Comparison of ENCODE assay signal across 1 fruit fly cellular context in genomic region chrX:1033066-1033465, dm6.
TF ChIP-seq lines count a peak whose summit lies in the region.

No protein-coding gene starts in this region.

TF ChIP-seq in whole organism, embryonic, 481 proteins besides CTCF, POLR2A, EP300 and RAD21 (continued from another document and continues in another):
- TF ChIP-seq phol (tag; optimal IDR thresholded peaks at IDR 0.05; lab: Kevin White, UChicago), result peak; percentile 24
- TF ChIP-seq CG5953 (GFP tag; IDR thresholded peaks at IDR 0.05; lab: Robert Waterston, UW), result no peak
- TF ChIP-seq MESR4 (GFP tag; optimal IDR thresholded peaks at IDR 0.05; lab: Kevin White, UChicago), result peak; percentile 31
- no peak for TF ChIP-seq CG8924 (tag; optimal IDR thresholded peaks at IDR 0.05; lab: Kevin White, UChicago)
- TF ChIP-seq CG12391 (tag; optimal IDR thresholded peaks at IDR 0.05; lab: Kevin White, UChicago), result peak; percentile 24
- TF ChIP-seq gsb (GFP tag; IDR thresholded peaks at IDR 0.05; lab: Robert Waterston, UW), result no peak
- TF ChIP-seq fd3F (GFP tag; optimal IDR thresholded peaks at IDR 0.05; lab: Kevin White, UChicago), result no peak
- TF ChIP-seq NC2β (GFP tag; optimal IDR thresholded peaks at IDR 0.05; lab: Kevin White, UChicago), result no peak
- peak; percentile 20 to 60 for TF ChIP-seq Pdp1 (GFP tag; optimal IDR thresholded peaks at IDR 0.05; lab: Kevin White, UChicago)
- TF ChIP-seq Xrp1 (GFP tag; IDR thresholded peaks at IDR 0.05; lab: Robert Waterston, UW), result no peak
- TF ChIP-seq vfl (GFP tag; optimal IDR thresholded peaks at IDR 0.05; lab: Kevin White, UChicago), result peak; percentile 3
- no peak for TF ChIP-seq pita (GFP tag; optimal IDR thresholded peaks at IDR 0.05; lab: Kevin White, UChicago)
- no peak for TF ChIP-seq CG12769 (tag; optimal IDR thresholded peaks at IDR 0.05; lab: Kevin White, UChicago)
- no peak for TF ChIP-seq CG7357 (GFP tag; IDR thresholded peaks at IDR 0.05; lab: Robert Waterston, UW)
- TF ChIP-seq CG10274 (GFP tag; optimal IDR thresholded peaks at IDR 0.05; lab: Kevin White, UChicago), result no peak
- TF ChIP-seq gt (GFP tag; IDR thresholded peaks at IDR 0.05; lab: Robert Waterston, UW), result no peak
- TF ChIP-seq Dip3 (GFP tag; optimal IDR thresholded peaks at IDR 0.05; lab: Kevin White, UChicago), result no peak
- TF ChIP-seq cato (GFP tag; optimal IDR thresholded peaks at IDR 0.05; lab: Kevin White, UChicago; ENCODE audit: borderline replicate concordance), result no peak
- TF ChIP-seq dati (GFP tag; IDR thresholded peaks at IDR 0.05; lab: Robert Waterston, UW), result no peak
- peak; percentile 14 for TF ChIP-seq CG4617 (GFP tag; optimal IDR thresholded peaks at IDR 0.05; lab: Kevin White, UChicago; ENCODE audit: borderline replicate concordance)
- peak; percentile 76 for TF ChIP-seq grn (GFP tag; optimal IDR thresholded peaks at IDR 0.05; lab: Kevin White, UChicago)
- no peak for TF ChIP-seq salm (tag; optimal IDR thresholded peaks at IDR 0.05; lab: Kevin White, UChicago)
- no peak for TF ChIP-seq CoRest (tag; optimal IDR thresholded peaks at IDR 0.05; lab: Kevin White, UChicago)
- no peak for TF ChIP-seq ara (GFP tag; IDR thresholded peaks at IDR 0.05; lab: Robert Waterston, UW)
- TF ChIP-seq CG12299 (tag; optimal IDR thresholded peaks at IDR 0.05; lab: Kevin White, UChicago), result no peak
- peak; percentile 8 for TF ChIP-seq CG13424 (tag; optimal IDR thresholded peaks at IDR 0.05; lab: Kevin White, UChicago)
- TF ChIP-seq Dbx (GFP tag; IDR thresholded peaks at IDR 0.05; lab: Robert Waterston, UW), result peak; percentile 59; the same call in 2 of the 3 replicates
- TF ChIP-seq gcm (GFP tag; optimal IDR thresholded peaks at IDR 0.05; lab: Kevin White, UChicago), result no peak
- peak; percentile 80; the same call in 2 of the 4 replicates for TF ChIP-seq Gug (GFP tag; IDR thresholded peaks at IDR 0.05; lab: Robert Waterston, UW)
- TF ChIP-seq CG7928 (GFP tag; optimal IDR thresholded peaks at IDR 0.05; lab: Kevin White, UChicago), result no peak
- TF ChIP-seq pan (optimal IDR thresholded peaks at IDR 0.05; lab: Kevin White, UChicago), result no peak
- TF ChIP-seq pan (GFP tag; optimal IDR thresholded peaks at IDR 0.05 in 1 of 2, IDR thresholded peaks at IDR 0.05 in 1 of 2), result peak in 1 of 2 experiments; percentile 26
- TF ChIP-seq H15 (GFP tag; IDR thresholded peaks at IDR 0.05; lab: Robert Waterston, UW), result peak; percentile 34; the same call in 1 of the 3 replicates
- peak; percentile 30; the same call in 1 of the 3 replicates for TF ChIP-seq CG34422 (GFP tag; IDR thresholded peaks at IDR 0.05; lab: Robert Waterston, UW)
- TF ChIP-seq ci (GFP tag; IDR thresholded peaks at IDR 0.05; lab: Robert Waterston, UW), result 0 out of 3 replicates have a peak, but pooled peaks have one; percentile 27
- no peak for TF ChIP-seq gem (tag; optimal IDR thresholded peaks at IDR 0.05; lab: Kevin White, UChicago)
- TF ChIP-seq ftz-f1 (GFP tag; optimal IDR thresholded peaks at IDR 0.05; lab: Kevin White, UChicago), result no peak
- TF ChIP-seq al (GFP tag; IDR thresholded peaks at IDR 0.05; lab: Robert Waterston, UW), result 0 out of 2 replicates have a peak, but pooled peaks have one; percentile 31
- TF ChIP-seq CG17186 (GFP tag; optimal IDR thresholded peaks at IDR 0.05; lab: Kevin White, UChicago), result peak; percentile 44
- no peak for TF ChIP-seq CG3407 (GFP tag; optimal IDR thresholded peaks at IDR 0.05; lab: Kevin White, UChicago)
- TF ChIP-seq mld (GFP tag; IDR thresholded peaks at IDR 0.05; lab: Robert Waterston, UW; ENCODE audit: partially characterized antibody), result peak; percentile 99
- TF ChIP-seq hbn (GFP tag; IDR thresholded peaks at IDR 0.05; lab: Robert Waterston, UW; ENCODE audit: partially characterized antibody), result peak; percentile 99
- TF ChIP-seq sr (GFP tag; IDR thresholded peaks at IDR 0.05; lab: Robert Waterston, UW), result no peak
- peak; percentile 16 for TF ChIP-seq Hsf (GFP tag; optimal IDR thresholded peaks at IDR 0.05; lab: Kevin White, UChicago)
- TF ChIP-seq CG4854 (GFP tag; optimal IDR thresholded peaks at IDR 0.05; lab: Kevin White, UChicago), result no peak
- no peak for TF ChIP-seq da (GFP tag; optimal IDR thresholded peaks at IDR 0.05; lab: Kevin White, UChicago)
- TF ChIP-seq Hmr (GFP tag; optimal IDR thresholded peaks at IDR 0.05; lab: Kevin White, UChicago), result no peak
- TF ChIP-seq CG12942 (GFP tag; optimal IDR thresholded peaks at IDR 0.05; lab: Kevin White, UChicago), result no peak
- TF ChIP-seq CG3995 (GFP tag; optimal IDR thresholded peaks at IDR 0.05; lab: Kevin White, UChicago), result peak; percentile 48
- TF ChIP-seq ham (GFP tag; IDR thresholded peaks at IDR 0.05; lab: Robert Waterston, UW), result no peak
- TF ChIP-seq Abd-B (GFP tag; optimal IDR thresholded peaks at IDR 0.05; lab: Kevin White, UChicago), result no peak
- no peak for TF ChIP-seq gce (GFP tag; IDR thresholded peaks at IDR 0.05; lab: Robert Waterston, UW)
- peak; percentile 98 for TF ChIP-seq CG16813 (GFP tag; IDR thresholded peaks at IDR 0.05; lab: Robert Waterston, UW; ENCODE audit: partially characterized antibody)
- no peak for TF ChIP-seq dan (GFP tag; IDR thresholded peaks at IDR 0.05; lab: Robert Waterston, UW)
- no peak for TF ChIP-seq Hr39 (optimal IDR thresholded peaks at IDR 0.05; lab: Kevin White, UChicago)
- TF ChIP-seq Xbp1 (GFP tag; optimal IDR thresholded peaks at IDR 0.05; lab: Kevin White, UChicago), result peak; percentile 30
- TF ChIP-seq CG10267 (tag; optimal IDR thresholded peaks at IDR 0.05; lab: Kevin White, UChicago), result peak; percentile 29
- 0 out of 2 replicates have a peak, but pooled peaks have one; percentile 28 for TF ChIP-seq CG32767 (GFP tag; IDR thresholded peaks at IDR 0.05; lab: Robert Waterston, UW)
- TF ChIP-seq stc (GFP tag; IDR thresholded peaks at IDR 0.05; lab: Robert Waterston, UW), result no peak
- TF ChIP-seq CG3847 (GFP tag; IDR thresholded peaks at IDR 0.05; lab: Robert Waterston, UW), result peak; percentile 59; the same call in 1 of the 2 replicates
- TF ChIP-seq CG7372 (GFP tag; IDR thresholded peaks at IDR 0.05; lab: Robert Waterston, UW), result no peak
- peak; percentile 98 for TF ChIP-seq CG34224 (GFP tag; IDR thresholded peaks at IDR 0.05; lab: Robert Waterston, UW; ENCODE audit: partially characterized antibody)
- TF ChIP-seq crol (GFP tag; IDR thresholded peaks at IDR 0.05; lab: Robert Waterston, UW), result no peak
- TF ChIP-seq Doc2 (GFP tag; IDR thresholded peaks at IDR 0.05; lab: Robert Waterston, UW), result no peak
- TF ChIP-seq luna (GFP tag; optimal IDR thresholded peaks at IDR 0.05; lab: Kevin White, UChicago), result no peak
- peak; percentile 99 for TF ChIP-seq zen2 (GFP tag; IDR thresholded peaks at IDR 0.05; lab: Robert Waterston, UW; ENCODE audit: partially characterized antibody)
- TF ChIP-seq Dad (GFP tag; optimal IDR thresholded peaks at IDR 0.05; lab: Kevin White, UChicago), result no peak
- TF ChIP-seq pzg (GFP tag; optimal IDR thresholded peaks at IDR 0.05; lab: Kevin White, UChicago), result peak; percentile 85
- TF ChIP-seq insv (GFP tag; optimal IDR thresholded peaks at IDR 0.05; lab: Kevin White, UChicago), result no peak
- no peak for TF ChIP-seq MTF-1 (GFP tag; optimal IDR thresholded peaks at IDR 0.05; lab: Kevin White, UChicago; ENCODE audit: borderline replicate concordance)
- no peak for TF ChIP-seq CG11398 (GFP tag; optimal IDR thresholded peaks at IDR 0.05; lab: Kevin White, UChicago)
- no peak for TF ChIP-seq CG17385 (GFP tag; optimal IDR thresholded peaks at IDR 0.05; lab: Kevin White, UChicago)
- TF ChIP-seq Optix (GFP tag; IDR thresholded peaks at IDR 0.05; lab: Robert Waterston, UW), result no peak
- no peak for TF ChIP-seq HHEX (GFP tag; optimal IDR thresholded peaks at IDR 0.05; lab: Kevin White, UChicago)
- TF ChIP-seq CG4707 (GFP tag; optimal IDR thresholded peaks at IDR 0.05; lab: Kevin White, UChicago), result no peak
- no peak for TF ChIP-seq mirr (GFP tag; optimal IDR thresholded peaks at IDR 0.05; lab: Kevin White, UChicago)
- TF ChIP-seq CG2199 (GFP tag; IDR thresholded peaks at IDR 0.05; lab: Robert Waterston, UW), result no peak
- TF ChIP-seq NFAT (GFP tag; IDR thresholded peaks at IDR 0.05; lab: Robert Waterston, UW), result peak; percentile 63; the same call in 1 of the 2 replicates
- TF ChIP-seq Hmx (GFP tag; optimal IDR thresholded peaks at IDR 0.05; lab: Kevin White, UChicago), result no peak
- TF ChIP-seq CG17802 (tag; optimal IDR thresholded peaks at IDR 0.05; lab: Kevin White, UChicago), result no peak
- no peak for TF ChIP-seq CG5180 (GFP tag; optimal IDR thresholded peaks at IDR 0.05; lab: Kevin White, UChicago)
- peak; percentile 44 for TF ChIP-seq sens (GFP tag; lab: Kevin White, UChicago)
- peak; percentile 18 for TF ChIP-seq tin (GFP tag; optimal IDR thresholded peaks at IDR 0.05; lab: Kevin White, UChicago)
- peak; percentile 94 for TF ChIP-seq sna (GFP tag; IDR thresholded peaks at IDR 0.05; lab: Robert Waterston, UW; ENCODE audit: partially characterized antibody)
- TF ChIP-seq unc-4 (GFP tag; IDR thresholded peaks at IDR 0.05; lab: Robert Waterston, UW; ENCODE audit: partially characterized antibody), result peak; percentile 96
- TF ChIP-seq CG13287 (GFP tag; IDR thresholded peaks at IDR 0.05; lab: Robert Waterston, UW; ENCODE audit: partially characterized antibody), result peak; percentile 98
- no peak for TF ChIP-seq Lpt (GFP tag; optimal IDR thresholded peaks at IDR 0.05; lab: Kevin White, UChicago)
- TF ChIP-seq gcm2 (GFP tag; optimal IDR thresholded peaks at IDR 0.05; lab: Kevin White, UChicago), result no peak
- TF ChIP-seq CG1233 (GFP tag; optimal IDR thresholded peaks at IDR 0.05; lab: Kevin White, UChicago), result no peak
- 0 out of 2 replicates have a peak, but pooled peaks have one; percentile 11 for TF ChIP-seq CG14667 (GFP tag; IDR thresholded peaks at IDR 0.05; lab: Robert Waterston, UW)
- TF ChIP-seq sima (GFP tag; optimal IDR thresholded peaks at IDR 0.05; lab: Kevin White, UChicago), result no peak
- 0 out of 2 replicates have a peak, but pooled peaks have one; percentile 12 for TF ChIP-seq CG14014 (GFP tag; IDR thresholded peaks at IDR 0.05; lab: Robert Waterston, UW)
- peak; percentile 19; the same call in 1 of the 3 replicates for TF ChIP-seq tgo (GFP tag; IDR thresholded peaks at IDR 0.05; lab: Robert Waterston, UW)
- no peak for TF ChIP-seq schlank (tag; optimal IDR thresholded peaks at IDR 0.05; lab: Kevin White, UChicago)
- TF ChIP-seq CG9609 (GFP tag; optimal IDR thresholded peaks at IDR 0.05; lab: Kevin White, UChicago), result no peak
- TF ChIP-seq tx (GFP tag; optimal IDR thresholded peaks at IDR 0.05; lab: Kevin White, UChicago), result no peak
- no peak for TF ChIP-seq Blimp-1 (GFP tag; optimal IDR thresholded peaks at IDR 0.05; lab: Kevin White, UChicago)
- TF ChIP-seq Vsx1 (GFP tag; optimal IDR thresholded peaks at IDR 0.05; lab: Kevin White, UChicago), result no peak
- no peak for TF ChIP-seq CG10321 (GFP tag; IDR thresholded peaks at IDR 0.05; lab: Robert Waterston, UW)
- no peak for TF ChIP-seq pho (GFP tag; optimal IDR thresholded peaks at IDR 0.05; lab: Kevin White, UChicago)
- TF ChIP-seq CG18262 (tag; optimal IDR thresholded peaks at IDR 0.05; lab: Kevin White, UChicago), result no peak
- TF ChIP-seq chinmo (GFP tag; IDR thresholded peaks at IDR 0.05; lab: Robert Waterston, UW; ENCODE audit: partially characterized antibody), result peak; percentile 99
- peak; percentile 97 for TF ChIP-seq vnd (GFP tag; IDR thresholded peaks at IDR 0.05; lab: Robert Waterston, UW; ENCODE audit: partially characterized antibody)
- TF ChIP-seq bbx (GFP tag; IDR thresholded peaks at IDR 0.05; lab: Robert Waterston, UW; ENCODE audit: partially characterized antibody), result peak; percentile 100
- TF ChIP-seq CG33213 (GFP tag; optimal IDR thresholded peaks at IDR 0.05; lab: Kevin White, UChicago), result no peak
- no peak for TF ChIP-seq CG1024 (GFP tag; IDR thresholded peaks at IDR 0.05; lab: Robert Waterston, UW)
- TF ChIP-seq ato (GFP tag; IDR thresholded peaks at IDR 0.05; lab: Robert Waterston, UW; ENCODE audit: partially characterized antibody), result peak; percentile 97
- peak; percentile 51 for TF ChIP-seq CG15514 (GFP tag; optimal IDR thresholded peaks at IDR 0.05; lab: Kevin White, UChicago)
- no peak for TF ChIP-seq CG9215 (GFP tag; IDR thresholded peaks at IDR 0.05; lab: Robert Waterston, UW)
- no peak for TF ChIP-seq CG8388 (GFP tag; optimal IDR thresholded peaks at IDR 0.05; lab: Kevin White, UChicago)
- peak; percentile 27 for TF ChIP-seq ind (GFP tag; optimal IDR thresholded peaks at IDR 0.05; lab: Kevin White, UChicago)
- no peak for TF ChIP-seq Sry-β (GFP tag; optimal IDR thresholded peaks at IDR 0.05; lab: Kevin White, UChicago)
- no peak for TF ChIP-seq nom (GFP tag; optimal IDR thresholded peaks at IDR 0.05; lab: Kevin White, UChicago)
- no peak for TF ChIP-seq CG8478 (optimal IDR thresholded peaks at IDR 0.05; lab: Kevin White, UChicago)
- TF ChIP-seq CG9817 (tag; optimal IDR thresholded peaks at IDR 0.05; lab: Kevin White, UChicago), result peak; percentile 13
- peak; percentile 21 for TF ChIP-seq CG2120 (GFP tag; optimal IDR thresholded peaks at IDR 0.05; lab: Kevin White, UChicago)
- TF ChIP-seq CG4282 (GFP tag; optimal IDR thresholded peaks at IDR 0.05; lab: Kevin White, UChicago), result no peak
- peak; percentile 99 for TF ChIP-seq CG42726 (GFP tag; IDR thresholded peaks at IDR 0.05; lab: Robert Waterston, UW; ENCODE audit: partially characterized antibody)
- TF ChIP-seq Bteb2 (GFP tag; optimal IDR thresholded peaks at IDR 0.05; lab: Kevin White, UChicago), result no peak
- TF ChIP-seq Trl (optimal IDR thresholded peaks at IDR 0.05; lab: Kevin White, UChicago), result no peak
- peak; percentile 8 for TF ChIP-seq Trl (GFP tag; optimal IDR thresholded peaks at IDR 0.05; lab: Kevin White, UChicago)
- TF ChIP-seq sisA (GFP tag; IDR thresholded peaks at IDR 0.05; lab: Robert Waterston, UW), result peak; percentile 17; the same call in 1 of the 2 replicates
- no peak for TF ChIP-seq YL-1 (GFP tag; optimal IDR thresholded peaks at IDR 0.05; lab: Kevin White, UChicago)
- TF ChIP-seq CG15696 (tag; optimal IDR thresholded peaks at IDR 0.05; lab: Kevin White, UChicago), result no peak
- TF ChIP-seq dpn (GFP tag; optimal IDR thresholded peaks at IDR 0.05; lab: Kevin White, UChicago), result peak; percentile 24 to 27
- peak; percentile 98 for TF ChIP-seq hb (GFP tag; IDR thresholded peaks at IDR 0.05; lab: Robert Waterston, UW; ENCODE audit: partially characterized antibody)
- no peak for TF ChIP-seq CG17328 (GFP tag; IDR thresholded peaks at IDR 0.05; lab: Robert Waterston, UW)
- no peak for TF ChIP-seq Hr78 (GFP tag; optimal IDR thresholded peaks at IDR 0.05; lab: Kevin White, UChicago)
- TF ChIP-seq fru (optimal IDR thresholded peaks at IDR 0.05; lab: Kevin White, UChicago), result no peak
- peak; percentile 99 for TF ChIP-seq CG6791 (GFP tag; IDR thresholded peaks at IDR 0.05; lab: Robert Waterston, UW; ENCODE audit: partially characterized antibody)
- no peak for TF ChIP-seq CG6854 (GFP tag; optimal IDR thresholded peaks at IDR 0.05; lab: Kevin White, UChicago)
